Worm (Caenorhabditis elegans) whole organism, late embryonic: Measurements from ENCODE around the gene F13H8.8.

Experiments
- C08G9.2 ChIP-seq: sonication (generic microtip); optimal IDR thresholded peaks from 2 replicates; lab custom pipeline; 2016; ENCODE audit warnings: mild to moderate bottlenecking, missing genetic modification characterization, moderate library complexity, missing compliant biosample characterization
- C38D4.7 ChIP-seq: fragments of 200-800 bp; sonication (Bioruptor generic); optimal IDR thresholded peaks from 2 replicates; lab custom pipeline; 2018; ENCODE audit warnings: mild to moderate bottlenecking, missing genetic modification characterization, moderate library complexity, missing compliant biosample characterization
- K02D7.2 ChIP-seq: sonication (generic microtip); optimal IDR thresholded peaks from 2 replicates; lab custom pipeline; 2017; ENCODE audit warnings: mild to moderate bottlenecking, missing genetic modification characterization, missing compliant biosample characterization
- T23F11.4 ChIP-seq: fragments of 200-800 bp; sonication (Bioruptor generic); optimal IDR thresholded peaks from 2 replicates; lab custom pipeline; 2018; ENCODE audit warnings: mild to moderate bottlenecking, missing genetic modification characterization, missing compliant biosample characterization
- Y22D7AL.16 ChIP-seq: sonication (generic microtip); optimal IDR thresholded peaks from 2 replicates; lab custom pipeline; 2016; ENCODE audit warnings: missing genetic modification characterization, missing compliant biosample characterization
- ama-1 ChIP-seq: fragments of 150-350 bp; optimal IDR thresholded peaks from 2 replicates; lab custom pipeline; 2014
- ceh-18 ChIP-seq: sonication (generic microtip); optimal IDR thresholded peaks from 2 replicates; lab custom pipeline; 2016; ENCODE audit warnings: missing genetic modification characterization, missing compliant biosample characterization
- ceh-2 ChIP-seq: sonication (generic microtip); optimal IDR thresholded peaks from 2 replicates; lab custom pipeline; 2016; ENCODE audit warnings: missing genotype, missing genetic modification characterization, missing compliant biosample characterization
- ceh-22 ChIP-seq: sonication (generic microtip); optimal IDR thresholded peaks from 2 replicates; lab custom pipeline; 2017; ENCODE audit warnings: missing biosample characterization, missing genetic modification characterization
- ceh-30 ChIP-seq: fragments of 150-350 bp; optimal IDR thresholded peaks from 2 replicates; lab custom pipeline; 2014; ENCODE audit warnings: missing biosample characterization, missing genetic modification characterization
- ceh-34 ChIP-seq: sonication (generic microtip); optimal IDR thresholded peaks from 2 replicates; lab custom pipeline; 2016; ENCODE audit warnings: mild to moderate bottlenecking, missing genetic modification characterization, missing compliant biosample characterization
- ceh-45 ChIP-seq: fragments of 200-800 bp; sonication (Bioruptor generic); IDR thresholded peaks from 2 replicates; pipeline ENCODE4 v1.3.6; 2022; ENCODE audit warnings: missing genetic modification reagents, missing genetic modification characterization, missing compliant biosample characterization
- ceh-9 ChIP-seq: sonication (generic microtip); optimal IDR thresholded peaks from 2 replicates; lab custom pipeline; 2016; ENCODE audit warnings: mild to moderate bottlenecking, missing genetic modification characterization, inconsistent platforms, missing compliant biosample characterization
- che-1 ChIP-seq: sonication (generic microtip); optimal IDR thresholded peaks from 2 replicates; lab custom pipeline; 2016; ENCODE audit warnings: mild to moderate bottlenecking, missing genetic modification characterization, missing compliant biosample characterization
- dmd-4 ChIP-seq: sonication (generic microtip); optimal IDR thresholded peaks from 2 replicates; lab custom pipeline; 2016; ENCODE audit warnings: borderline replicate concordance, missing genetic modification characterization, missing compliant biosample characterization
- dve-1 ChIP-seq: sonication (generic microtip); optimal IDR thresholded peaks from 2 replicates; lab custom pipeline; 2017; ENCODE audit warnings: antibody characterized with exemption, mild to moderate bottlenecking, missing genetic modification characterization, missing compliant biosample characterization
- elt-2 ChIP-seq: sonication (generic microtip); optimal IDR thresholded peaks from 2 replicates; lab custom pipeline; 2016; ENCODE audit warnings: missing genetic modification reagents, missing genetic modification characterization, missing compliant biosample characterization
- elt-4 ChIP-seq: sonication (generic microtip); optimal IDR thresholded peaks from 2 replicates; lab custom pipeline; 2016; ENCODE audit warnings: missing genetic modification characterization, missing compliant biosample characterization
- fax-1 ChIP-seq: sonication (generic microtip); optimal IDR thresholded peaks from 2 replicates; lab custom pipeline; 2016; ENCODE audit warnings: missing genotype, missing genetic modification characterization, missing compliant biosample characterization
- fkh-10 ChIP-seq: fragments of 150-350 bp; optimal IDR thresholded peaks from 2 replicates; lab custom pipeline; 2014; ENCODE audit warnings: missing biosample characterization, missing genetic modification reagents, missing genetic modification characterization
- fkh-6 ChIP-seq: sonication (generic microtip); optimal IDR thresholded peaks from 2 replicates; lab custom pipeline; 2016; ENCODE audit warnings: missing genetic modification characterization, missing compliant biosample characterization
- hlh-13 ChIP-seq: fragments of 200-800 bp; sonication (Bioruptor generic); optimal IDR thresholded peaks from 2 replicates; lab custom pipeline; 2018; ENCODE audit warnings: mild to moderate bottlenecking, missing genetic modification characterization, missing compliant biosample characterization
- hlh-15 ChIP-seq: sonication (generic microtip); optimal IDR thresholded peaks from 2 replicates; lab custom pipeline; 2016; ENCODE audit warnings: missing genetic modification characterization, missing compliant biosample characterization
- lim-6 ChIP-seq: sonication (generic microtip); optimal IDR thresholded peaks from 2 replicates; lab custom pipeline; 2016; ENCODE audit warnings: missing genetic modification characterization, missing compliant biosample characterization
- lin-11 ChIP-seq: fragments of 200-800 bp; sonication (Bioruptor generic); optimal IDR thresholded peaks from 2 replicates; lab custom pipeline; 2018; ENCODE audit warnings: mild to moderate bottlenecking, missing genetic modification characterization, missing compliant biosample characterization
- nfya-1 ChIP-seq: sonication (generic microtip); optimal IDR thresholded peaks from 2 replicates; lab custom pipeline; 2017; ENCODE audit warnings: missing genetic modification characterization, mild to moderate bottlenecking, missing compliant biosample characterization, antibody characterized with exemption, moderate library complexity
- nhr-11 ChIP-seq: fragments of 150-350 bp; optimal IDR thresholded peaks from 2 replicates; lab custom pipeline; 2014; ENCODE audit warnings: missing biosample characterization, missing genetic modification characterization
- npax-4 ChIP-seq: sonication (generic microtip); optimal IDR thresholded peaks from 2 replicates; lab custom pipeline; 2016; ENCODE audit warnings: missing genetic modification characterization, missing compliant biosample characterization
- odd-2 ChIP-seq: sonication (generic microtip); optimal IDR thresholded peaks from 2 replicates; lab custom pipeline; 2017; ENCODE audit warnings: antibody characterized with exemption, mild to moderate bottlenecking, missing genetic modification characterization, missing compliant biosample characterization
- pax-1 ChIP-seq: fragments of 150-350 bp; optimal IDR thresholded peaks from 2 replicates; lab custom pipeline; 2014; ENCODE audit warnings: missing biosample characterization, missing genetic modification characterization
- pha-2 ChIP-seq: sonication (generic microtip); optimal IDR thresholded peaks from 2 replicates; lab custom pipeline; 2017; ENCODE audit warnings: mild to moderate bottlenecking, missing genetic modification characterization, missing compliant biosample characterization
- pha-4 ChIP-seq: fragments of 150-350 bp; optimal IDR thresholded peaks from 2 replicates; lab custom pipeline; 2018; ENCODE audit warnings: missing biosample characterization, missing genetic modification reagents, missing genetic modification characterization
- pqm-1 ChIP-seq: sonication (generic microtip); optimal IDR thresholded peaks from 2 replicates; lab custom pipeline; 2016; ENCODE audit warnings: missing genetic modification characterization, missing compliant biosample characterization
- pros-1 ChIP-seq: fragments of 150-350 bp; optimal IDR thresholded peaks from 2 replicates; lab custom pipeline; 2014; ENCODE audit warnings: missing biosample characterization, missing genetic modification reagents, missing genetic modification characterization
- sdc-2 ChIP-seq: sonication (generic microtip); optimal IDR thresholded peaks from 2 replicates; lab custom pipeline; 2016; ENCODE audit warnings: missing genotype, missing genetic modification characterization, missing compliant biosample characterization
- sox-2 ChIP-seq: fragments of 200-800 bp; sonication (Bioruptor generic); IDR thresholded peaks from 2 replicates; pipeline ENCODE4 v1.3.6; 2022; ENCODE audit warnings: missing genetic modification reagents, missing genetic modification characterization, missing compliant biosample characterization
- sox-4 ChIP-seq: sonication (generic microtip); optimal IDR thresholded peaks from 2 replicates; lab custom pipeline; 2017; ENCODE audit warnings: mild to moderate bottlenecking, missing genetic modification characterization, inconsistent platforms, missing compliant biosample characterization
- tbx-2 ChIP-seq: sonication (generic microtip); optimal IDR thresholded peaks from 2 replicates; lab custom pipeline; 2016; ENCODE audit warnings: missing genetic modification characterization, missing compliant biosample characterization
- tbx-7 ChIP-seq: sonication (generic microtip); optimal IDR thresholded peaks from 2 replicates; lab custom pipeline; 2016; ENCODE audit warnings: missing genotype, missing genetic modification characterization, missing compliant biosample characterization
- ttx-3 ChIP-seq: sonication (generic microtip); optimal IDR thresholded peaks from 2 replicates; lab custom pipeline; 2016; ENCODE audit warnings: missing genetic modification reagents, missing genetic modification characterization, missing compliant biosample characterization
- unc-3 ChIP-seq, 2 experiments: fragments of 200-800 bp in 1 of 2; sonication (Bioruptor generic) in 1 of 2; sonication (generic microtip) in 1 of 2; conservative IDR thresholded peaks in 1 of 2; optimal IDR thresholded peaks in 1 of 2; 2 replicates each; pipeline versions ENCODE4 v1.3.6 to Lab custom; 2016 to 2022; ENCODE audit warnings: missing compliant biosample characterization in 2 of 2, missing genetic modification characterization in 2 of 2, missing genetic modification reagents in 1 of 2
- unc-42 ChIP-seq: sonication (generic microtip); optimal IDR thresholded peaks from 2 replicates; lab custom pipeline; 2016; ENCODE audit warnings: missing genotype, missing genetic modification characterization, missing compliant biosample characterization
- unc-55 ChIP-seq: sonication (generic microtip); optimal IDR thresholded peaks from 2 replicates; lab custom pipeline; 2017; ENCODE audit warnings: missing biosample characterization, missing genetic modification reagents, missing genetic modification characterization
- ztf-16 ChIP-seq: sonication (generic microtip); optimal IDR thresholded peaks from 2 replicates; lab custom pipeline; 2017; ENCODE audit warnings: missing genetic modification characterization, missing compliant biosample characterization

F13H8.8 gene

DNA sequence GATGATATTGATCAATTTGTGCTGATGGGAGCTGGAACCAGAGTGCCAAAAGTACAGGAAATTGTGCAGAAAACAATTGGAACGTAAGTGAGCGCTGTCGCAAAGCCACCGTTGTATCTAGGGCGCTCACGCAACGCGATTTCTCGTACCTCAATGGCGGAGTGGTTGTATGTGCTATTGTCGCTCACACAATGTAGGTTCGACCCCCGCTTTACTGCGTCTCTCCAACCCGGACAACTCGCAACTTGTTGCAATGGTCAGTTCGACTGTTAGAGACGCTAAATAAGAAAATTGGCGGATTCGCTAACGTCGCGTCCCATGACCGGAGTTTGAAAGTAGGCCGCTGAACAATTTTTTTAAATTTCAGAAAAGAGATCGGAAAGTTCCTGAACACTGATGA is 19.4 kb downstream of the F13H8.8 start (continued):
- TF ChIP-seq sox-4 (tag; lab: Kevin White, UChicago): peak; percentile 79
- TF ChIP-seq unc-42 (tag; lab: Kevin White, UChicago): peak; percentile 8
- TF ChIP-seq ama-1 (lab: Kevin White, UChicago): no peak
- peak; percentile 48 for TF ChIP-seq hlh-15 (tag; lab: Kevin White, UChicago)
- TF ChIP-seq dmd-4 (tag; lab: Kevin White, UChicago): peak; percentile 59
- peak; percentile 61 for TF ChIP-seq npax-4
- no peak for TF ChIP-seq odd-2 (tag; lab: Kevin White, UChicago)
- peak; percentile 73 for TF ChIP-seq lin-11 (tag; lab: Kevin White, UChicago)
- TF ChIP-seq hlh-13 (GFP tag; lab: Kevin White, UChicago): peak; percentile 74
- peak; percentile 87 for TF ChIP-seq fkh-6 (tag; lab: Kevin White, UChicago)
- no peak for TF ChIP-seq tbx-7 (tag; lab: Kevin White, UChicago)
- peak; percentile 28 for TF ChIP-seq lim-6
- peak; percentile 76 for TF ChIP-seq elt-2 (tag; lab: Kevin White, UChicago)
- no peak for TF ChIP-seq ceh-22 (tag; lab: Kevin White, UChicago)
- TF ChIP-seq ceh-30 (tag; lab: Kevin White, UChicago): no peak
- peak; percentile 49 for TF ChIP-seq C08G9.2 (tag; lab: Kevin White, UChicago)
- TF ChIP-seq pha-4 (tag; lab: Kevin White, UChicago): no peak
- TF ChIP-seq pqm-1 (tag; lab: Kevin White, UChicago): peak; percentile 20
- peak; percentile 42 for TF ChIP-seq ttx-3 (tag; lab: Kevin White, UChicago)
- peak; percentile 76 for TF ChIP-seq dve-1 (tag; lab: Kevin White, UChicago)
- peak; percentile 81 for TF ChIP-seq tbx-2 (tag; lab: Kevin White, UChicago)
- TF ChIP-seq Y22D7AL.16 (tag; lab: Kevin White, UChicago): peak; percentile 78

DNA sequence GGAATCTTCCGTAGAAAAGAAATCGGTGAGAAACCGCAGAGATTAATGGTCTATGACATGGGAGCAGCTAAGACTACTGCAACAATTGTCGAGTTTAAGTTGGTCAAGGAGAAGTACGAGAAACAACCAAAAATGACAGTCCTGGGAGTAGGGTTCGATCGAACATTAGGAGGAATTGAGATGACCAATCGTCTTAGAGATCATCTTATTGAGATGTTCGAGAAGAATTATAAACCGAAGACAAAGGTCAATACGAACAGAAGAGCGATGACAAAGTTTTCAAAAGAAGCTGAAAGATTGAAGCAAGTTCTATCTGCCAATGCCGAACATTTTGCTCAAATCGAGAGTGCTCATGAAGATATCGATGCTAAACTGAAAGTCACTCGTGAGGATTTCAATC is 19.9 kb downstream of the F13H8.8 start:
- TF ChIP-seq npax-4: no peak
- TF ChIP-seq Y22D7AL.16 (tag; lab: Kevin White, UChicago): no peak
- no peak for TF ChIP-seq lim-6
- TF ChIP-seq T23F11.4 (GFP tag; lab: Kevin White, UChicago): no peak
- TF ChIP-seq C38D4.7 (GFP tag; lab: Kevin White, UChicago): no peak
- TF ChIP-seq fkh-6 (tag; lab: Kevin White, UChicago): no peak
- no peak for TF ChIP-seq ceh-18 (tag; lab: Kevin White, UChicago)
- no peak for TF ChIP-seq ceh-22 (tag; lab: Kevin White, UChicago)
- no peak for TF ChIP-seq pros-1 (tag; lab: Kevin White, UChicago)
- TF ChIP-seq pha-2 (tag; lab: Kevin White, UChicago): no peak
- TF ChIP-seq tbx-7 (tag; lab: Kevin White, UChicago): no peak
- TF ChIP-seq fkh-10: no peak
- TF ChIP-seq pax-1 (tag; lab: Kevin White, UChicago): no peak
- no peak for TF ChIP-seq odd-2 (tag; lab: Kevin White, UChicago)
- no peak for TF ChIP-seq nfya-1
- no peak for TF ChIP-seq sox-2 (GFP tag; lab: Robert Waterston, UW)

DNA sequence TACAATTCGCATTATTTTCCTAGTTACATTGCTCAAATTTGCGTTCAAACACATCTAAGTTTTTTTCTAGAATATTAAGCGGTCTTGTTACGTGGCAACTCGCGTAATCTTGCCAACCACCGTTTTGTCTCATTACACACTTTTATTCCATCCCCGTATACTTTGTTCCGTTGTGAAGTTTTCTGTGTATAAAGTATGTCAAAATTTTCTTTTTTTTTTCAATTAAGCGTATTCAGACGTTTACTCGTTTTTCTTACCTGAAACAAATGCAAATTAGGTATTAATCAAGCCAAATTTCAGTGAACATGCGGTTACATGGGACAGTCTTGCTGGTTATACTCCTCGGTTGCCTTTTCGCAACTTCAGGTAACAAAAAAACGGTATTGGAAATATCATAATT is 20.9 kb downstream of the F13H8.8 start, which contains the start of gene T24H7.2:
T24H7.2 (plus strand) TSS at position 301 of the 400 bp plus-strand sequence.
- TF ChIP-seq unc-55 (GFP tag; lab: Kevin White, UChicago) (no peak), dmd-4 (tag; lab: Kevin White, UChicago) (no peak), nfya-1 (no peak), elt-4 (tag; lab: Kevin White, UChicago) (no peak), lin-11 (tag; lab: Kevin White, UChicago) (no peak), tbx-7 (tag; lab: Kevin White, UChicago) (no peak), dve-1 (tag; lab: Kevin White, UChicago) (no peak), ceh-34 (tag; lab: Kevin White, UChicago) (no peak), Y22D7AL.16 (tag; lab: Kevin White, UChicago) (no peak), ceh-45 (GFP tag; lab: Robert Waterston, UW) (no peak)

DNA sequence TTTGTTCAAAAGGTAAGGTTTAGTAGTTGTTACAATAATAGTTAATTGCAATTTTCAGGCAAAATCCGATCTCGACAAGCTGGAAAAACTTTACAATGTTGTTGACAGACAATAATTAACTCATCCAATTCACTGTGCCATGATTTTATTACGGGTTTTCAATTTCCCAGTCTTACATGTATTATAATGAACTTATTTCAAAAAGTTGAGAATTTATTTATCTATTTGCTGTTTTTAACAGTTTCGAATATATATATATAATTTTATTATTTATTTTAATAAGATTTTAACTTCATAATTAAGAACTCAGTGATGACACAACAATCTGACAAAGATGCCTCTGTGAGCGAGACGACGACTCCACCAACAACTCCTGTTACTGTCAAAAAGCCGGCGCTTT is 21.8 kb downstream of the F13H8.8 start, which contains the start of gene lelo-1:
lelo-1 (plus strand) TSS at position 301 of the 400 bp plus-strand sequence.
- TF ChIP-seq sdc-2 (no peak), elt-4 (tag; lab: Kevin White, UChicago) (no peak), nhr-11 (tag; lab: Kevin White, UChicago) (no peak), pqm-1 (tag; lab: Kevin White, UChicago) (no peak), ceh-2 (tag; lab: Kevin White, UChicago) (no peak), ceh-9 (tag; lab: Kevin White, UChicago) (no peak), fkh-6 (tag; lab: Kevin White, UChicago) (no peak), unc-3 (GFP tag; conservative IDR thresholded peaks at IDR 0.05; lab: Robert Waterston, UW) (no peak), unc-3 (tag; optimal IDR thresholded peaks at IDR 0.05; lab: Kevin White, UChicago) (no peak), fax-1 (no peak), K02D7.2 (tag; lab: Kevin White, UChicago) (no peak), che-1 (tag; lab: Kevin White, UChicago) (no peak), ztf-16 (tag; lab: Kevin White, UChicago) (no peak), hlh-15 (tag; lab: Kevin White, UChicago) (no peak)
